Worm (Caenorhabditis elegans) whole organism, L4/young adult: ENCODE data around the gene F28C6.10.

ENCODE experiments used
- W03F9.2 ChIP-seq: fragments of 150-350 bp; optimal IDR thresholded peaks from 2 replicates; lab custom pipeline; 2014; ENCODE audit warnings: missing biosample characterization, missing genetic modification characterization
- him-1 ChIP-seq: sonication (generic microtip); optimal IDR thresholded peaks from 2 replicates; lab custom pipeline; 2016; ENCODE audit warnings: missing genotype, missing genetic modification reagents, missing genetic modification characterization, missing compliant biosample characterization

ce11 chrII:8589227-8589626, 18.5 kb upstream of the F28C6.10 start:
- TF ChIP-seq W03F9.2 (tag; lab: Kevin White, UChicago), result no peak
- no peak for TF ChIP-seq him-1 (tag; lab: Kevin White, UChicago)
